Fruit fly (Drosophila melanogaster) whole organism, embryonic: ENCODE measurements around the gene MRG15.

Experiments used
- Ada2b ChIP-seq: fragments of 200-800 bp; sonication (Bioruptor generic); IDR thresholded peaks from 2 replicates; pipeline ENCODE4 v1.3.6; 2022; ENCODE audit warnings: missing biosample characterization, missing genetic modification characterization
- CG10321 ChIP-seq: fragments of 200-800 bp; sonication (Bioruptor generic); IDR thresholded peaks from 2 replicates; pipeline ENCODE4 v1.3.6; 2022; ENCODE audit warnings: missing biosample characterization, missing genetic modification characterization
- CG10654 ChIP-seq: fragments of 200-800 bp; sonication (Bioruptor generic); optimal IDR thresholded peaks from 2 replicates; lab custom pipeline; 2016; ENCODE audit warnings: missing biosample characterization, missing genetic modification characterization
- CG10979 ChIP-seq: fragments of 200-800 bp; sonication (Bioruptor generic); optimal IDR thresholded peaks from 2 replicates; lab custom pipeline; 2018; ENCODE audit warnings: missing biosample characterization, mild to moderate bottlenecking, missing genetic modification characterization, moderate library complexity
- CG12391 ChIP-seq: fragments of 200-800 bp; sonication (Bioruptor generic); optimal IDR thresholded peaks from 3 replicates; lab custom pipeline; 2018; ENCODE audit warnings: missing biosample characterization, mild to moderate bottlenecking, missing genetic modification characterization, moderate library complexity
- CG12744 ChIP-seq: fragments of 200-800 bp; sonication (Bioruptor generic); optimal IDR thresholded peaks from 2 replicates; lab custom pipeline; 2016; ENCODE audit warnings: missing biosample characterization, missing genetic modification characterization
- CG13296 ChIP-seq: fragments of 200-800 bp; sonication (Bioruptor generic); optimal IDR thresholded peaks from 3 replicates; lab custom pipeline; 2018; ENCODE audit warnings: missing biosample characterization, mild to moderate bottlenecking, missing genetic modification characterization
- CG1832 ChIP-seq: fragments of 200-800 bp; sonication (Bioruptor generic); optimal IDR thresholded peaks from 2 replicates; lab custom pipeline; 2017; ENCODE audit warnings: missing biosample characterization, mild to moderate bottlenecking, missing genetic modification characterization, inconsistent platforms
- CG18599 ChIP-seq: fragments of 200-800 bp; sonication (Bioruptor generic); optimal IDR thresholded peaks from 3 replicates; lab custom pipeline; 2017; ENCODE audit warnings: missing biosample characterization, missing genetic modification characterization, mild to moderate bottlenecking, moderate library complexity, missing genetic modification reagents
- CG2712 ChIP-seq: fragments of 200-800 bp; optimal IDR thresholded peaks from 3 replicates; lab custom pipeline; 2019; ENCODE audit warnings: missing biosample characterization, mild to moderate bottlenecking, missing genetic modification characterization, moderate library complexity
- CG2875 ChIP-seq: fragments of 200-800 bp; sonication (Bioruptor generic); optimal IDR thresholded peaks from 2 replicates; lab custom pipeline; 2017; ENCODE audit warnings: missing biosample characterization, mild to moderate bottlenecking, missing genetic modification characterization, missing genetic modification reagents
- CG31441 ChIP-seq: fragments of 200-800 bp; sonication (Bioruptor generic); IDR thresholded peaks from 2 replicates; pipeline ENCODE4 v1.3.6; 2022; ENCODE audit warnings: missing biosample characterization, missing genetic modification characterization
- CG4360 ChIP-seq: fragments of 200-800 bp; sonication (Bioruptor generic); IDR thresholded peaks from 2 replicates; pipeline ENCODE4 v1.3.6; 2022; ENCODE audit warnings: missing biosample characterization, missing genetic modification characterization
- CG6254 ChIP-seq: fragments of 200-800 bp; sonication (Bioruptor generic); optimal IDR thresholded peaks from 3 replicates; lab custom pipeline; 2017; ENCODE audit warnings: mild to moderate bottlenecking, missing biosample characterization, missing genetic modification reagents, missing genetic modification characterization
- CG6854 ChIP-seq: fragments of 200-800 bp; sonication (Bioruptor generic); optimal IDR thresholded peaks from 3 replicates; lab custom pipeline; 2017; ENCODE audit warnings: missing biosample characterization, mild to moderate bottlenecking, missing genetic modification characterization
- CG7357 ChIP-seq: fragments of 200-800 bp; sonication (Bioruptor generic); IDR thresholded peaks from 3 replicates; pipeline ENCODE4 v1.3.6; 2022; ENCODE audit warnings: missing biosample characterization, missing genetic modification characterization
- CG7372 ChIP-seq: fragments of 200-800 bp; sonication (Bioruptor generic); IDR thresholded peaks from 2 replicates; pipeline ENCODE4 v1.3.6; 2022; ENCODE audit warnings: missing biosample characterization, missing genetic modification characterization
- CG7556 ChIP-seq: fragments of 200-800 bp; sonication (Bioruptor generic); optimal IDR thresholded peaks from 2 replicates; lab custom pipeline; 2017; ENCODE audit warnings: missing biosample characterization, mild to moderate bottlenecking, missing genetic modification characterization
- CG7786 ChIP-seq: fragments of 200-800 bp; sonication (Bioruptor generic); optimal IDR thresholded peaks from 2 replicates; lab custom pipeline; 2016; ENCODE audit warnings: missing biosample characterization, missing genetic modification characterization
- CG8388 ChIP-seq: fragments of 200-800 bp; sonication (Bioruptor generic); optimal IDR thresholded peaks from 2 replicates; lab custom pipeline; 2019; ENCODE audit warnings: missing biosample characterization, mild to moderate bottlenecking, missing genetic modification characterization, moderate library complexity
- Dll ChIP-seq: fragments of 200-800 bp; sonication (Bioruptor generic); IDR thresholded peaks from 4 replicates; pipeline ENCODE4 v1.3.6; 2022; ENCODE audit warnings: missing biosample characterization, missing genetic modification characterization; ENCODE audit not compliant: partially characterized antibody
- H15 ChIP-seq: fragments of 200-800 bp; sonication (Bioruptor generic); IDR thresholded peaks from 3 replicates; pipeline ENCODE4 v1.3.6; 2022; ENCODE audit warnings: missing biosample characterization, missing genetic modification characterization
- Hand ChIP-seq: fragments of 200-800 bp; sonication (Bioruptor generic); optimal IDR thresholded peaks from 2 replicates; lab custom pipeline; 2017; ENCODE audit warnings: mild to moderate bottlenecking, missing biosample characterization, missing genetic modification reagents, missing genetic modification characterization
- MTF-1 ChIP-seq: fragments of 200-800 bp; sonication (Bioruptor generic); optimal IDR thresholded peaks from 2 replicates; lab custom pipeline; 2018; ENCODE audit warnings: missing biosample characterization, mild to moderate bottlenecking, missing genetic modification characterization, borderline replicate concordance
- Nf-YA ChIP-seq: fragments of 200-800 bp; sonication (Bioruptor generic); IDR thresholded peaks from 2 replicates; pipeline ENCODE4 v1.3.6; 2022; ENCODE audit warnings: missing biosample characterization, missing genetic modification characterization
- Ssrp ChIP-seq: fragments of 200-800 bp; sonication (Bioruptor generic); optimal IDR thresholded peaks from 2 replicates; lab custom pipeline; 2018; ENCODE audit warnings: missing biosample characterization, mild to moderate bottlenecking, missing genetic modification characterization, moderate library complexity
- Trl ChIP-seq, 3 experiments: fragments of >200 bp in 2 of 3; fragments of 200-800 bp in 1 of 3; sonication (Bioruptor generic) in 1 of 3; optimal IDR thresholded peaks; 2 replicates in 1 of 3; 3 replicates in 2 of 3; lab custom pipeline; 2016 to 2017; ENCODE audit warnings: missing biosample characterization in 1 of 3, missing genetic modification characterization in 1 of 3
- Xbp1 ChIP-seq: fragments of 200-800 bp; sonication (Bioruptor generic); optimal IDR thresholded peaks from 3 replicates; lab custom pipeline; 2016; ENCODE audit warnings: missing biosample characterization, mild to moderate bottlenecking, missing genetic modification characterization
- Xrp1 ChIP-seq: fragments of 200-800 bp; sonication (Bioruptor generic); IDR thresholded peaks from 2 replicates; pipeline ENCODE4 v1.3.6; 2022; ENCODE audit warnings: missing biosample characterization, missing genetic modification characterization
- abd-A ChIP-seq: fragments of 200-800 bp; sonication (Bioruptor generic); optimal IDR thresholded peaks from 3 replicates; lab custom pipeline; 2019; ENCODE audit warnings: missing biosample characterization, mild to moderate bottlenecking, missing genetic modification characterization, moderate library complexity
- ato ChIP-seq: fragments of 200-800 bp; sonication (Bioruptor generic); IDR thresholded peaks from 2 replicates; pipeline ENCODE4 v1.3.6; 2022; ENCODE audit warnings: missing biosample characterization, missing genetic modification characterization; ENCODE audit not compliant: partially characterized antibody
- bbx ChIP-seq: fragments of 200-800 bp; sonication (Bioruptor generic); IDR thresholded peaks from 2 replicates; pipeline ENCODE4 v1.3.6; 2022; ENCODE audit warnings: missing biosample characterization, missing genetic modification characterization; ENCODE audit not compliant: partially characterized antibody
- dan ChIP-seq: fragments of 200-800 bp; sonication (Bioruptor generic); IDR thresholded peaks from 2 replicates; pipeline ENCODE4 v1.3.6; 2022; ENCODE audit warnings: missing biosample characterization, missing genetic modification characterization
- emc ChIP-seq: fragments of 200-800 bp; sonication (Bioruptor generic); optimal IDR thresholded peaks from 2 replicates; lab custom pipeline; 2016; ENCODE audit warnings: missing biosample characterization, missing genetic modification characterization
- eve ChIP-seq, 2 experiments: fragments of >200 bp; optimal IDR thresholded peaks; 2 replicates each; lab custom pipeline; 2017; ENCODE audit warnings: missing biosample characterization in 2 of 2, missing genetic modification characterization in 2 of 2
- fd64A ChIP-seq: fragments of 200-800 bp; sonication (Bioruptor generic); optimal IDR thresholded peaks from 3 replicates; lab custom pipeline; 2018; ENCODE audit warnings: missing biosample characterization, mild to moderate bottlenecking, missing genetic modification characterization
- fru ChIP-seq: fragments of >200 bp; optimal IDR thresholded peaks from 2 replicates; lab custom pipeline; 2017
- gem ChIP-seq: fragments of 200-800 bp; sonication (Bioruptor generic); optimal IDR thresholded peaks from 2 replicates; lab custom pipeline; 2019; ENCODE audit warnings: missing biosample characterization, mild to moderate bottlenecking, missing genetic modification characterization, moderate library complexity
- kah ChIP-seq: fragments of 200-800 bp; sonication (Bioruptor generic); optimal IDR thresholded peaks from 2 replicates; lab custom pipeline; 2018; ENCODE audit warnings: missing biosample characterization, mild to moderate bottlenecking, missing genetic modification characterization
- otp ChIP-seq: fragments of 200-800 bp; sonication (Bioruptor generic); IDR thresholded peaks from 3 replicates; pipeline ENCODE4, ENCODE4 v1.3.6; 2022; ENCODE audit warnings: missing biosample characterization, missing genetic modification characterization
- rib ChIP-seq: fragments of 200-800 bp; sonication (Bioruptor generic); IDR thresholded peaks from 2 replicates; pipeline ENCODE4 v1.3.6; 2022; ENCODE audit warnings: missing biosample characterization, missing genetic modification characterization
- slou ChIP-seq: fragments of 200-800 bp; sonication (Bioruptor generic); optimal IDR thresholded peaks from 3 replicates; lab custom pipeline; 2016; ENCODE audit warnings: missing biosample characterization, missing genetic modification characterization
- sug ChIP-seq: fragments of 200-800 bp; optimal IDR thresholded peaks from 2 replicates; lab custom pipeline; 2019; ENCODE audit warnings: missing biosample characterization, mild to moderate bottlenecking, missing genetic modification characterization, moderate library complexity
- trem ChIP-seq: fragments of 200-800 bp; optimal IDR thresholded peaks from 3 replicates; lab custom pipeline; 2019; ENCODE audit warnings: missing biosample characterization, mild to moderate bottlenecking, missing genetic modification characterization, moderate library complexity
- unc-4 ChIP-seq: fragments of 200-800 bp; sonication (Bioruptor generic); IDR thresholded peaks from 2 replicates; pipeline ENCODE4 v1.3.6; 2022; ENCODE audit warnings: missing biosample characterization, missing genetic modification characterization; ENCODE audit not compliant: partially characterized antibody
- wdn ChIP-seq: fragments of 200-800 bp; sonication (Bioruptor generic); IDR thresholded peaks from 2 replicates; pipeline ENCODE4 v1.3.6; 2022; ENCODE audit warnings: missing biosample characterization, missing genetic modification characterization
- zen ChIP-seq: fragments of 200-800 bp; sonication (Bioruptor generic); optimal IDR thresholded peaks from 3 replicates; lab custom pipeline; 2018; ENCODE audit warnings: missing biosample characterization, mild to moderate bottlenecking, missing genetic modification characterization, moderate library complexity
- zf30C ChIP-seq: fragments of 200-800 bp; sonication (Bioruptor generic); optimal IDR thresholded peaks from 3 replicates; lab custom pipeline; 2018; ENCODE audit warnings: missing biosample characterization, mild to moderate bottlenecking, missing genetic modification characterization

Gene MRG15

DNA sequence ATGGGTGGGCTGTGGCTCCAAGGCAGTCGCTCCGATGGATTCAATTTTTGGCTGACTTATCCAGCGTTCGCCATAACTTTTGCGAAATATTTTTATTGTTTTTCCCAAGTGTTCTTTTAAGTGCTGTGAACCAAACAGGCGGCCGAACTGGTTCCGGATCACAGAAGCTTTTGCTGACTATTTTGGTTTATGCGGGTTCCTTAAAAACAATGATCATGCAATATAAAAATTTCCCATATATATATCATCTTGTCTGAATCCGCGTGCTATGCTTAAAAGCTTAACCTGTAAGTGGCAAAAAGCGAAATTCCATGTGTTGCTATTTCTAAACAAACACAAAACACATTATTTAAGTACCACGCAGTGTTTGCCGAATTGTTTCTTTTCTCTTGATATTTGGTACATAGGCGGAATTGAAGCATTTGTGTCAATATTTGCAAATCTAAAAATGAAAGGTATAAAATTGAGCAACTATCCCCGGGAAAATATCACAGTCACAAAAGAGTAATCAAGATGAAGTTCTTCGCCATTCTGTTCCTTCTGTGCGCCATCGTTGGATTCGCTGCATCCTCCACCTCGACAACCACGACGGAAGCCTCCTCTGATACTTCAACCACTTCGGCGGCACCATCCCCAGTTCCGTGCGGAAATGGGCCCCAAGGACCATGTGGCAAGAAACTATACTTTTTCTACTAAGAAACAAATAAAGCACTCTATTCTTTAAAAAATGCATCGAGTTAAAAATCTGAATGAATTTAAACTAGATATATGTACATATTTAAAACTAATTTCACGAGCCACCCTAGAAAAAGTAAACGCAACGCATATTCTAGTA lies 42.2 kb upstream of the MRG15 start, which contains the start of the genes CG6276 and CG44040 (continued):
- TF ChIP-seq ato, result no peak
- TF ChIP-seq Xrp1 (GFP tag; lab: Robert Waterston, UW), result peak; percentile 52; the same call in 1 of the 2 replicates
- no peak for TF ChIP-seq kah (GFP tag; lab: Kevin White, UChicago)
- 0 out of 3 replicates have a peak, but pooled peaks have one; percentile 23 for TF ChIP-seq otp (GFP tag; lab: Robert Waterston, UW)
- TF ChIP-seq CG2875 (GFP tag; lab: Kevin White, UChicago), result peak; percentile 14
- peak; percentile 40 for TF ChIP-seq CG7556 (GFP tag; lab: Kevin White, UChicago)
- peak; percentile 53 for TF ChIP-seq CG2712 (tag; lab: Kevin White, UChicago)
- no peak for TF ChIP-seq zf30C (GFP tag; lab: Kevin White, UChicago)
- TF ChIP-seq CG1832 (GFP tag; lab: Kevin White, UChicago), result no peak
- TF ChIP-seq CG18599, result peak; percentile 75
- 0 out of 3 replicates have a peak, but pooled peaks have one; percentile 41 for TF ChIP-seq H15 (GFP tag; lab: Robert Waterston, UW)
- TF ChIP-seq CG6254, result no peak
- TF ChIP-seq CG12391, result peak; percentile 49
- peak; percentile 35 for TF ChIP-seq Xbp1 (GFP tag; lab: Kevin White, UChicago)
- peak; percentile 32 for TF ChIP-seq CG8388
- no peak for TF ChIP-seq CG7372 (GFP tag; lab: Robert Waterston, UW)
- TF ChIP-seq CG6854, result no peak
- TF ChIP-seq Ada2b (GFP tag; lab: Robert Waterston, UW), result no peak
- TF ChIP-seq trem (tag; lab: Kevin White, UChicago), result peak; percentile 27
- peak; percentile 64 for TF ChIP-seq gem (tag; lab: Kevin White, UChicago)
- TF ChIP-seq CG10321, result no peak
- peak; percentile 57 for TF ChIP-seq Hand (GFP tag; lab: Kevin White, UChicago)
- TF ChIP-seq sug (tag; lab: Kevin White, UChicago), result peak; percentile 49
- TF ChIP-seq Nf-YA, result no peak
- TF ChIP-seq dan (GFP tag; lab: Robert Waterston, UW), result no peak
- no peak for TF ChIP-seq eve (GFP tag; optimal IDR thresholded peaks at IDR 0.05; lab: Kevin White, UChicago)
- peak; percentile 39 for TF ChIP-seq CG31441 (GFP tag; lab: Robert Waterston, UW)
- no peak for TF ChIP-seq CG4360 (GFP tag; lab: Robert Waterston, UW)
- TF ChIP-seq bbx (GFP tag; lab: Robert Waterston, UW), result no peak
- no peak for TF ChIP-seq unc-4 (GFP tag; lab: Robert Waterston, UW)
- TF ChIP-seq CG10654, result peak; percentile 23
- no peak for TF ChIP-seq MTF-1 (GFP tag; lab: Kevin White, UChicago)
- no peak for TF ChIP-seq Trl (optimal IDR thresholded peaks at IDR 0.05; lab: Kevin White, UChicago)
- TF ChIP-seq Trl (GFP tag; optimal IDR thresholded peaks at IDR 0.05; lab: Kevin White, UChicago), result no peak
- no peak for TF ChIP-seq wdn (GFP tag; lab: Robert Waterston, UW)
- no peak for TF ChIP-seq fru (lab: Kevin White, UChicago)
- TF ChIP-seq abd-A (tag; lab: Kevin White, UChicago), result no peak
- no peak for TF ChIP-seq Dll (GFP tag; lab: Robert Waterston, UW)
- no peak for TF ChIP-seq zen (tag; lab: Kevin White, UChicago)
- TF ChIP-seq rib, result no peak
- peak; percentile 34 for TF ChIP-seq CG7786
- TF ChIP-seq CG12744 (GFP tag; lab: Kevin White, UChicago), result peak; percentile 34
- peak; percentile 39 for TF ChIP-seq fd64A (GFP tag; lab: Kevin White, UChicago)
- TF ChIP-seq CG7357 (GFP tag; lab: Robert Waterston, UW), result no peak
- TF ChIP-seq CG13296 (GFP tag; lab: Kevin White, UChicago), result peak; percentile 43
- TF ChIP-seq Ssrp, result peak; percentile 22
- TF ChIP-seq CG10979 (tag; lab: Kevin White, UChicago), result peak; percentile 23
- no peak for TF ChIP-seq slou (GFP tag; lab: Kevin White, UChicago)
- no peak for TF ChIP-seq emc (GFP tag; lab: Kevin White, UChicago)
